Fruit fly (Drosophila melanogaster): ENCODE measurements around the gene Mst77F.

DNA sequence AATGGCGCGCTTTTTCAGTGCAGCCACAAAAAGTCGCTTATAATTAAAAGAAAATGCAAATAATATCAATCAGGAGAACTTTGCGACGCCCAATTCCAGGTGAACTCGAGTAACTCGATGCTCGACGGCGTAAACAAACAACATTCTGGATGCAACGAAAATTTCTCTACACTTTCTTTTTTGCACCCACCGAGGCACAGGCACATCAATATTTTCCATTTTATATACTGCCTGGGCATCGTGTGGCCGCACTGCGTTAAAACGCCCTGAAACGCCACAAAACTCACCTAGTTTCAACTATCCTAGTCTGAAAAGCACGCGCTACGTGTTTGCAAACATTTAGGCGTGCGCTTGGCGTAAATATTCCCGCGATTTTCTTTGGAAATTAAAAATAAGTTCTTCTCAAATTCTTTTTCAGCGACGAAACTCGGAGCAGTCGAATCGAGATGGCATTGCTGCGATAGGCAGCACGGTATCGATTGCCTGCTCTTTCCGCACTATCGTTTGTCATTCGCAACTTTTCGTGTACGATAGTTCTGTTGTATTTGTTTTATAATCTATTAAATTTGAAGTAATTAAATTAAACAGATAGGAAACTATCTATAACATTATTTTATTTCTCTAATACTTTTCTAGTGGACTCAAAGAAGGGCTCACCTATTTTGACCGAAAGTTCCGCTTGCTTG lies 31.9 kb downstream of the Mst77F start, which contains the start of gene Pcif1:
- TF ChIP-seq Mnt (GFP tag; optimal IDR thresholded peaks at IDR 0.05) (no peak), CG12768 (GFP tag; optimal IDR thresholded peaks at IDR 0.05) (no peak), bab1 (GFP tag; optimal IDR thresholded peaks at IDR 0.05) (peak; percentile 53), CG14711 (tag; optimal IDR thresholded peaks at IDR 0.05) (no peak)
